Fruit fly (Drosophila melanogaster) whole organism, embryonic: ENCODE data around the gene CG17329.

Experiments
- BEAF-32 ChIP-seq: fragments of 200-800 bp; sonication (Bioruptor generic); optimal IDR thresholded peaks from 3 replicates; lab custom pipeline; 2017; ENCODE audit warnings: missing biosample characterization, missing genetic modification characterization, mild to moderate bottlenecking, moderate library complexity, missing genetic modification reagents
- C15 ChIP-seq: fragments of 200-800 bp; sonication (Bioruptor generic); IDR thresholded peaks from 3 replicates; pipeline ENCODE4 v1.3.6; 2022; ENCODE audit warnings: missing biosample characterization, missing genetic modification characterization
- CG10267 ChIP-seq: fragments of 200-800 bp; sonication (Bioruptor generic); optimal IDR thresholded peaks from 2 replicates; lab custom pipeline; 2018; ENCODE audit warnings: missing biosample characterization, mild to moderate bottlenecking, missing genetic modification characterization, moderate library complexity
- CG10462 ChIP-seq: fragments of 200-800 bp; sonication (Bioruptor generic); optimal IDR thresholded peaks from 2 replicates; lab custom pipeline; 2016; ENCODE audit warnings: missing biosample characterization, missing genetic modification characterization
- CG11085 ChIP-seq: fragments of 200-800 bp; sonication (Bioruptor generic); IDR thresholded peaks from 2 replicates; pipeline ENCODE4 v1.3.6; 2022; ENCODE audit warnings: missing biosample characterization, missing genetic modification characterization
- CG12155 ChIP-seq: fragments of 200-800 bp; sonication (Bioruptor generic); optimal IDR thresholded peaks from 3 replicates; lab custom pipeline; 2016; ENCODE audit warnings: missing biosample characterization, missing genetic modification characterization
- CG1233 ChIP-seq: fragments of 200-800 bp; sonication (Bioruptor generic); optimal IDR thresholded peaks from 4 replicates; lab custom pipeline; 2018; ENCODE audit warnings: missing biosample characterization, mild to moderate bottlenecking, missing genetic modification characterization
- CG15073 ChIP-seq: fragments of 200-800 bp; sonication (Bioruptor generic); optimal IDR thresholded peaks from 2 replicates; lab custom pipeline; 2016; ENCODE audit warnings: missing biosample characterization, missing genetic modification characterization
- CG15479 ChIP-seq: fragments of 200-800 bp; sonication (Bioruptor generic); optimal IDR thresholded peaks from 3 replicates; lab custom pipeline; 2019; ENCODE audit warnings: missing biosample characterization, mild to moderate bottlenecking, missing genetic modification characterization, moderate library complexity
- CG17912 ChIP-seq: fragments of 200-800 bp; sonication (Bioruptor generic); optimal IDR thresholded peaks from 2 replicates; lab custom pipeline; 2018; ENCODE audit warnings: missing biosample characterization, mild to moderate bottlenecking, missing genetic modification characterization
- CG18011 ChIP-seq: fragments of 200-800 bp; sonication (Bioruptor generic); optimal IDR thresholded peaks from 2 replicates; lab custom pipeline; 2017; ENCODE audit warnings: missing biosample characterization, missing genetic modification characterization, mild to moderate bottlenecking, moderate library complexity, missing genotype
- CG1832 ChIP-seq: fragments of 200-800 bp; sonication (Bioruptor generic); optimal IDR thresholded peaks from 2 replicates; lab custom pipeline; 2017; ENCODE audit warnings: missing biosample characterization, mild to moderate bottlenecking, missing genetic modification characterization, inconsistent platforms
- CG2129 ChIP-seq: fragments of 200-800 bp; sonication (Bioruptor generic); IDR thresholded peaks from 2 replicates; pipeline ENCODE4 v1.3.6; 2022; ENCODE audit warnings: missing biosample characterization, missing genetic modification characterization; ENCODE audit not compliant: partially characterized antibody
- CG2199 ChIP-seq: fragments of 200-800 bp; sonication (Bioruptor generic); IDR thresholded peaks from 3 replicates; pipeline ENCODE4 v1.3.6; 2022; ENCODE audit warnings: missing biosample characterization, missing genetic modification characterization
- CG2875 ChIP-seq: fragments of 200-800 bp; sonication (Bioruptor generic); optimal IDR thresholded peaks from 2 replicates; lab custom pipeline; 2017; ENCODE audit warnings: missing biosample characterization, mild to moderate bottlenecking, missing genetic modification characterization, missing genetic modification reagents
- CG32532 ChIP-seq: fragments of 200-800 bp; sonication (Bioruptor generic); IDR thresholded peaks from 2 replicates; pipeline ENCODE4 v1.3.6; 2022; ENCODE audit warnings: missing biosample characterization, missing genetic modification characterization
- CG3281 ChIP-seq: fragments of 200-800 bp; sonication (Bioruptor generic); optimal IDR thresholded peaks from 3 replicates; lab custom pipeline; 2017; ENCODE audit warnings: missing biosample characterization, mild to moderate bottlenecking, missing genetic modification characterization
- CG33213 ChIP-seq: fragments of 200-800 bp; sonication (Bioruptor generic); optimal IDR thresholded peaks from 3 replicates; lab custom pipeline; 2016; ENCODE audit warnings: missing biosample characterization, missing genetic modification characterization
- CG34422 ChIP-seq: fragments of 200-800 bp; sonication (Bioruptor generic); IDR thresholded peaks from 3 replicates; pipeline ENCODE4 v1.3.6; 2022; ENCODE audit warnings: missing biosample characterization, missing genetic modification characterization
- CG3847 ChIP-seq: fragments of 200-800 bp; sonication (Bioruptor generic); IDR thresholded peaks from 2 replicates; pipeline ENCODE4 v1.3.6; 2022; ENCODE audit warnings: missing biosample characterization, missing genetic modification characterization
- CG5953 ChIP-seq: fragments of 200-800 bp; sonication (Bioruptor generic); IDR thresholded peaks from 2 replicates; pipeline ENCODE4 v1.3.6; 2022; ENCODE audit warnings: missing biosample characterization, missing genetic modification characterization
- CG8089 ChIP-seq: fragments of 200-800 bp; sonication (Bioruptor generic); optimal IDR thresholded peaks from 3 replicates; lab custom pipeline; 2016; ENCODE audit warnings: missing biosample characterization, missing genetic modification characterization
- CG8359 ChIP-seq: fragments of 200-800 bp; sonication (Bioruptor generic); optimal IDR thresholded peaks from 2 replicates; lab custom pipeline; 2017; ENCODE audit warnings: missing biosample characterization, mild to moderate bottlenecking, missing genetic modification characterization, borderline replicate concordance
- CG8944 ChIP-seq: fragments of 200-800 bp; sonication (Bioruptor generic); optimal IDR thresholded peaks from 3 replicates; lab custom pipeline; 2016; ENCODE audit warnings: missing biosample characterization, missing genetic modification characterization
- Dip3 ChIP-seq: fragments of 200-800 bp; sonication (Bioruptor generic); optimal IDR thresholded peaks from 3 replicates; lab custom pipeline; 2016; ENCODE audit warnings: missing biosample characterization, missing genetic modification characterization
- Elba2 ChIP-seq: fragments of 200-800 bp; sonication (Bioruptor generic); optimal IDR thresholded peaks from 3 replicates; lab custom pipeline; 2016; ENCODE audit warnings: missing biosample characterization, missing genetic modification characterization
- Fer1 ChIP-seq: fragments of 200-800 bp; sonication (Bioruptor generic); optimal IDR thresholded peaks from 2 replicates; lab custom pipeline; 2017; ENCODE audit warnings: missing biosample characterization, mild to moderate bottlenecking, missing genetic modification characterization
- H15 ChIP-seq: fragments of 200-800 bp; sonication (Bioruptor generic); IDR thresholded peaks from 3 replicates; pipeline ENCODE4 v1.3.6; 2022; ENCODE audit warnings: missing biosample characterization, missing genetic modification characterization
- H2.0 ChIP-seq: fragments of 200-800 bp; sonication (Bioruptor generic); IDR thresholded peaks from 2 replicates; pipeline ENCODE4 v1.3.6; 2022; ENCODE audit warnings: missing biosample characterization, missing genetic modification characterization
- Hmr ChIP-seq: fragments of 200-800 bp; sonication (Bioruptor generic); optimal IDR thresholded peaks from 3 replicates; lab custom pipeline; 2017; ENCODE audit warnings: mild to moderate bottlenecking, missing biosample characterization, missing genetic modification reagents, missing genetic modification characterization
- Hr78 ChIP-seq, 2 experiments: fragments of 200-800 bp in 1 of 2; fragments of >200 bp in 1 of 2; sonication (Bioruptor generic) in 1 of 2; optimal IDR thresholded peaks; 2 replicates each; lab custom pipeline; 2017 to 2019; ENCODE audit warnings: missing biosample characterization in 2 of 2, missing genetic modification characterization in 2 of 2, mild to moderate bottlenecking in 1 of 2, moderate library complexity in 1 of 2
- NFAT ChIP-seq: fragments of 200-800 bp; sonication (Bioruptor generic); IDR thresholded peaks from 2 replicates; pipeline ENCODE4 v1.3.6; 2022; ENCODE audit warnings: missing biosample characterization, missing genetic modification characterization
- Scr ChIP-seq: fragments of 200-800 bp; sonication (Bioruptor generic); IDR thresholded peaks from 2 replicates; pipeline ENCODE4 v1.3.6; 2022; ENCODE audit warnings: missing biosample characterization, missing genetic modification characterization; ENCODE audit not compliant: partially characterized antibody
- Vsx1 ChIP-seq: fragments of 200-800 bp; sonication (Bioruptor generic); optimal IDR thresholded peaks from 2 replicates; lab custom pipeline; 2017; ENCODE audit warnings: missing biosample characterization, mild to moderate bottlenecking, missing genetic modification characterization, missing genetic modification reagents
- Xrp1 ChIP-seq: fragments of 200-800 bp; sonication (Bioruptor generic); IDR thresholded peaks from 2 replicates; pipeline ENCODE4 v1.3.6; 2022; ENCODE audit warnings: missing biosample characterization, missing genetic modification characterization
- cg ChIP-seq: fragments of 200-800 bp; sonication (Bioruptor generic); optimal IDR thresholded peaks from 3 replicates; lab custom pipeline; 2019; ENCODE audit warnings: missing biosample characterization, mild to moderate bottlenecking, missing genetic modification characterization, moderate library complexity
- corto ChIP-seq: fragments of 200-800 bp; sonication (Bioruptor generic); optimal IDR thresholded peaks from 2 replicates; lab custom pipeline; 2016; ENCODE audit warnings: missing biosample characterization, mild to moderate bottlenecking, missing genetic modification characterization, moderate library complexity
- crol ChIP-seq: fragments of 200-800 bp; sonication (Bioruptor generic); IDR thresholded peaks from 2 replicates; pipeline ENCODE4 v1.3.6; 2022; ENCODE audit warnings: missing biosample characterization, missing genetic modification characterization
- eve ChIP-seq, 2 experiments: fragments of >200 bp; optimal IDR thresholded peaks; 2 replicates each; lab custom pipeline; 2017; ENCODE audit warnings: missing biosample characterization in 2 of 2, missing genetic modification characterization in 2 of 2
- ewg ChIP-seq: fragments of 200-800 bp; sonication (Bioruptor generic); optimal IDR thresholded peaks from 3 replicates; lab custom pipeline; 2017; ENCODE audit warnings: mild to moderate bottlenecking, missing biosample characterization, missing genetic modification reagents, missing genetic modification characterization
- fd3F ChIP-seq: fragments of 200-800 bp; sonication (Bioruptor generic); optimal IDR thresholded peaks from 2 replicates; lab custom pipeline; 2018; ENCODE audit warnings: missing biosample characterization, mild to moderate bottlenecking, missing genetic modification characterization, moderate library complexity
- ham ChIP-seq: fragments of 200-800 bp; sonication (Bioruptor generic); IDR thresholded peaks from 2 replicates; pipeline ENCODE4 v1.3.6; 2022; ENCODE audit warnings: missing biosample characterization, missing genetic modification characterization
- knrl ChIP-seq: fragments of 200-800 bp; sonication (Bioruptor generic); IDR thresholded peaks from 3 replicates; pipeline ENCODE4 v1.3.6; 2022; ENCODE audit warnings: missing biosample characterization, missing genetic modification characterization; ENCODE audit not compliant: partially characterized antibody
- lola ChIP-seq, 3 experiments: fragments of >200 bp in 2 of 3; fragments of 200-800 bp in 1 of 3; sonication (Bioruptor generic) in 1 of 3; optimal IDR thresholded peaks; 2 replicates each; lab custom pipeline; 2017 to 2019; ENCODE audit warnings: missing biosample characterization in 3 of 3, missing genetic modification characterization in 3 of 3, mild to moderate bottlenecking in 1 of 3, moderate library complexity in 1 of 3
- nerfin-1 ChIP-seq: fragments of 200-800 bp; sonication (Bioruptor generic); optimal IDR thresholded peaks from 3 replicates; lab custom pipeline; 2019; ENCODE audit warnings: missing biosample characterization, mild to moderate bottlenecking, missing genetic modification characterization, moderate library complexity
- pho ChIP-seq: fragments of 200-800 bp; sonication (Bioruptor generic); optimal IDR thresholded peaks from 2 replicates; lab custom pipeline; 2016; ENCODE audit warnings: missing biosample characterization, missing genetic modification characterization
- row ChIP-seq: fragments of 200-800 bp; sonication (Bioruptor generic); IDR thresholded peaks from 3 replicates; pipeline ENCODE4 v1.3.6; 2022; ENCODE audit warnings: missing biosample characterization, missing genetic modification characterization
- schlank ChIP-seq: fragments of 200-800 bp; sonication (Bioruptor generic); optimal IDR thresholded peaks from 2 replicates; lab custom pipeline; 2018; ENCODE audit warnings: missing biosample characterization, mild to moderate bottlenecking, missing genetic modification characterization
- stwl ChIP-seq: fragments of 200-800 bp; sonication (Bioruptor generic); optimal IDR thresholded peaks from 3 replicates; lab custom pipeline; 2018; ENCODE audit warnings: missing biosample characterization, mild to moderate bottlenecking, missing genetic modification characterization, moderate library complexity
- zf30C ChIP-seq: fragments of 200-800 bp; sonication (Bioruptor generic); optimal IDR thresholded peaks from 3 replicates; lab custom pipeline; 2018; ENCODE audit warnings: missing biosample characterization, mild to moderate bottlenecking, missing genetic modification characterization

CG17329 gene

dm6 chr2L:16263723-16264122 lies 27.4 kb upstream of the CG17329 start:
- TF ChIP-seq CG2199 (GFP tag; lab: Robert Waterston, UW), result 0 out of 3 replicates have a peak, but pooled peaks have one; percentile 72
- TF ChIP-seq lola (GFP tag; optimal IDR thresholded peaks at IDR 0.05; lab: Kevin White, UChicago), result no peak
- TF ChIP-seq Hmr (GFP tag; lab: Kevin White, UChicago), result no peak
- TF ChIP-seq CG8359 (GFP tag; lab: Kevin White, UChicago), result no peak
- no peak for TF ChIP-seq C15 (GFP tag; lab: Robert Waterston, UW)
- TF ChIP-seq ham (GFP tag; lab: Robert Waterston, UW), result no peak
- TF ChIP-seq ewg (GFP tag; lab: Kevin White, UChicago), result peak; percentile 19
- TF ChIP-seq CG12155 (GFP tag; lab: Kevin White, UChicago), result no peak
- TF ChIP-seq H2.0 (GFP tag; lab: Robert Waterston, UW), result no peak
- peak; percentile 57; the same call in 1 of the 2 replicates for TF ChIP-seq crol (GFP tag; lab: Robert Waterston, UW)
- TF ChIP-seq Elba2 (GFP tag; lab: Kevin White, UChicago), result no peak
- TF ChIP-seq Scr (GFP tag; lab: Robert Waterston, UW), result no peak
- TF ChIP-seq CG8089 (GFP tag; lab: Kevin White, UChicago), result no peak
- TF ChIP-seq CG11085 (GFP tag; lab: Robert Waterston, UW), result no peak
- no peak for TF ChIP-seq CG3281 (GFP tag; lab: Kevin White, UChicago)
- no peak for TF ChIP-seq Fer1 (GFP tag; lab: Kevin White, UChicago)
- TF ChIP-seq row, result no peak
- no peak for TF ChIP-seq CG33213 (GFP tag; lab: Kevin White, UChicago)
- no peak for TF ChIP-seq pho
- no peak for TF ChIP-seq eve (GFP tag; optimal IDR thresholded peaks at IDR 0.05; lab: Kevin White, UChicago)
- peak; percentile 14; the same call in 1 of the 3 replicates for TF ChIP-seq knrl (GFP tag; lab: Robert Waterston, UW)
- no peak for TF ChIP-seq CG2129
- no peak for TF ChIP-seq Dip3
- no peak for TF ChIP-seq CG34422 (GFP tag; lab: Robert Waterston, UW)
- no peak for TF ChIP-seq BEAF-32 (GFP tag; lab: Kevin White, UChicago)
- no peak for TF ChIP-seq NFAT (GFP tag; lab: Robert Waterston, UW)
- peak; percentile 36 for TF ChIP-seq stwl
- TF ChIP-seq CG18011 (GFP tag; lab: Kevin White, UChicago), result peak; percentile 94
- no peak for TF ChIP-seq Vsx1 (GFP tag; lab: Kevin White, UChicago)
- TF ChIP-seq CG15479, result peak; percentile 11
- TF ChIP-seq CG8944, result no peak
- TF ChIP-seq nerfin-1 (tag; lab: Kevin White, UChicago), result no peak
- TF ChIP-seq CG10267 (tag; lab: Kevin White, UChicago), result no peak
- no peak for TF ChIP-seq schlank (tag; lab: Kevin White, UChicago)
- peak; percentile 86 for TF ChIP-seq CG15073 (GFP tag; lab: Kevin White, UChicago)
- no peak for TF ChIP-seq fd3F (GFP tag; lab: Kevin White, UChicago)
- no peak for TF ChIP-seq Xrp1 (GFP tag; lab: Robert Waterston, UW)
- TF ChIP-seq CG32532 (GFP tag; lab: Robert Waterston, UW), result no peak
- TF ChIP-seq CG5953 (GFP tag; lab: Robert Waterston, UW), result 0 out of 2 replicates have a peak, but pooled peaks have one; percentile 36
- no peak for TF ChIP-seq zf30C (GFP tag; lab: Kevin White, UChicago)
- TF ChIP-seq CG2875 (GFP tag; lab: Kevin White, UChicago), result no peak
- TF ChIP-seq CG1832 (GFP tag; lab: Kevin White, UChicago), result peak; percentile 15
- no peak for TF ChIP-seq CG3847 (GFP tag; lab: Robert Waterston, UW)
- TF ChIP-seq Hr78 (GFP tag; optimal IDR thresholded peaks at IDR 0.05; lab: Kevin White, UChicago), result no peak
- no peak for TF ChIP-seq CG10462 (GFP tag; lab: Kevin White, UChicago)
- TF ChIP-seq H15 (GFP tag; lab: Robert Waterston, UW), result no peak
- no peak for TF ChIP-seq CG17912 (GFP tag; lab: Kevin White, UChicago)
- TF ChIP-seq CG1233, result no peak
- no peak for TF ChIP-seq corto (GFP tag; lab: Kevin White, UChicago)
- no peak for TF ChIP-seq cg (GFP tag; lab: Kevin White, UChicago)
